Worm (Caenorhabditis elegans): ENCODE data around the gene C16C8.11.

Gene C16C8.11

DNA sequence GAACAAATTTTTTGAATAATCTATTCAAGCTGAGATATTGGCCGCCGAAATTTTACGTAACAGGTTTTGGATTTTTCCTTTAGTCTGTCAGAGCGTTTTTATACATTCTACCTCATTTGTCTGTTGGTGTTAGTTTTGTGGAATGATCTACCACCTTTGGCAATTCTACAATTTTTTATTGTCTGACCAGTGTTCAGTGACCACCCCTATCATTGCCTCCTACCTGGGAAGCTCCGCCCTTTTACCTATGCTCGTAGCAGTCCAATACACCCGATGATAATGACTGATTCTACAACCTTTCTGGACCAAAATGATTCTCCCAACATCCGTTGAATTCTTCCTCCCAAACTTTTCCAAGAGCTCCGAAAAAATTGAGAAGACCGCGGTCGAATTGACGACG lies 20.2 kb downstream of the C16C8.11 start, which contains the start of gene sdz-32:
sdz-32 (plus strand) TSS at position 301 of the 400 bp plus-strand sequence.
- no peak for TF ChIP-seq fkh-2 (tag; optimal IDR thresholded peaks at IDR 0.05)
- TF ChIP-seq lin-15B (tag; optimal IDR thresholded peaks at IDR 0.05) = no peak
- TF ChIP-seq skn-1 (tag; optimal IDR thresholded peaks at IDR 0.05) = no peak
- TF ChIP-seq ceh-82 (tag; optimal IDR thresholded peaks at IDR 0.05) = no peak
- no peak for TF ChIP-seq lsy-12 (tag; optimal IDR thresholded peaks at IDR 0.05)
- no peak for TF ChIP-seq pha-4 (tag; optimal IDR thresholded peaks at IDR 0.05)
- TF ChIP-seq elt-3 (tag; optimal IDR thresholded peaks at IDR 0.05) = no peak
- no peak for TF ChIP-seq jun-1 (tag; optimal IDR thresholded peaks at IDR 0.05)
- no peak for TF ChIP-seq eor-1 (tag; optimal IDR thresholded peaks at IDR 0.05)
- TF ChIP-seq ZK546.5 (tag; optimal IDR thresholded peaks at IDR 0.05) = no peak

DNA sequence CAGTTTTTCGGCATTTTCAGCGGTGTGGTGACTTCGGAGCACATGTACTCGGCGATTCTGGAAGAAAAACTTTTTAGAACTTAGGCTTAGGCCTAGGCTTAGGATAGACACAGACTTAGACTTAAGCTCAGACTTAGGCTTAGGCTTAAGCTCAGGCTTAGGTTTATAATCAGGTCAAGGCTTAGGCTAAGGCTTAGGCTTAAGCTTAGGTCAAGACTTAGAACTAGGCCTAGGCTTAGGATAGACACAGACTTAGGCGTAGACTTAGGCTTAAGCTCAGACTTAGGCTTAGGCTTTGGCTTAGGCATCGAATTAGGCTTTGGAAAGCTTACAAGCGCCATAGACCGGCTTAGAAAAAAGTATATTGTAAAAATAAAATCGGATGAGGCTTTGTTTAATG lies 23.0 kb downstream of the C16C8.11 start:
- TF ChIP-seq R02D3.7 (tag; optimal IDR thresholded peaks at IDR 0.05) (no peak), fkh-10 (GFP tag; optimal IDR thresholded peaks at IDR 0.05) (no peak), egl-27 (tag; optimal IDR thresholded peaks at IDR 0.05) (no peak), fkh-2 (tag; optimal IDR thresholded peaks at IDR 0.05) (no peak), mml-1 (tag; optimal IDR thresholded peaks at IDR 0.05) (no peak), nhr-28 (tag; optimal IDR thresholded peaks at IDR 0.05) (no peak), ztf-4 (tag; optimal IDR thresholded peaks at IDR 0.05) (no peak), nhr-11 (tag; optimal IDR thresholded peaks at IDR 0.05) (no peak), nhr-76 (tag; optimal IDR thresholded peaks at IDR 0.05) (no peak), eor-1 (tag; optimal IDR thresholded peaks at IDR 0.05) (no peak), fos-1 (tag; optimal IDR thresholded peaks at IDR 0.05) (no peak)

ce11 chrII:3477171-3477570 lies 23.7 kb downstream of the C16C8.11 start, which contains the start of gene fbxb-104:
Gene fbxb-104, minus strand, starts transcription at chrII:3477271.
- no peak for TF ChIP-seq fos-1 (tag; optimal IDR thresholded peaks at IDR 0.05)
- no peak for TF ChIP-seq unc-62 (GFP tag; optimal IDR thresholded peaks at IDR 0.05)
- no peak for TF ChIP-seq nhr-77 (tag; optimal IDR thresholded peaks at IDR 0.05)
- TF ChIP-seq elt-1 (tag; optimal IDR thresholded peaks at IDR 0.05) = no peak

DNA sequence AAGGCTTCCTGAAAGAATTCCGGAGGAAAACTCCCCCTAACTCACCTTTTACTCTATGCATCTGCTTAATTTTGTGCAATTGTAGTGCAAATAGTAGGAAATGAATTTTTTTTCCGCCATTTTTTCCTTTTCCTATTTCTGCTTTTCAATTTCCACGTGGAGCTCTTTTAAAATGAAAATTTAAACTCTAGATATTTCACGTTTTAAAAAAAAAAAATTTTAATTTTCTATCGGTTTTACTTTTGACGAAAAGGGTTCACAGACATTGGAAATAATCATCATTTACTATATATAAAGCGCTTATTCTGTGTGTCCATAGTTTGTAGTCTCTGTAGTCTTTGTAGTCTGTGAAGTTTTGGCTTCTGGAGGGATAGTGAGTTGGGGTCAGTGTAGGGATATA lies 28.1 kb downstream of the C16C8.11 start, which contains the start of gene Y49F6B.8:
Y49F6B.8 (minus strand) TSS at position 101 of the 400 bp plus-strand sequence.
- TF ChIP-seq eor-1 (tag; optimal IDR thresholded peaks at IDR 0.05) (no peak), ama-1 (optimal IDR thresholded peaks at IDR 0.05) (no peak), fos-1 (tag; optimal IDR thresholded peaks at IDR 0.05) (no peak), fkh-2 (tag; optimal IDR thresholded peaks at IDR 0.05) (no peak), egl-27 (tag; optimal IDR thresholded peaks at IDR 0.05) (no peak), ztf-11 (tag; optimal IDR thresholded peaks at IDR 0.05) (no peak), R02D3.7 (tag; optimal IDR thresholded peaks at IDR 0.05) (no peak)

ce11 chrII:3482231-3482630 lies 28.7 kb downstream of the C16C8.11 start, which contains the start of gene smu-2:
Gene smu-2, plus strand, starts transcription at chrII:3482408.
- TF ChIP-seq unc-62 (GFP tag; optimal IDR thresholded peaks at IDR 0.05) (no peak), nfya-1 (tag; optimal IDR thresholded peaks at IDR 0.05; ENCODE audit: insufficient read depth) (peak; percentile 55), ceh-16 (tag; optimal IDR thresholded peaks at IDR 0.05) (no peak), elt-2 (tag; optimal IDR thresholded peaks at IDR 0.05) (peak; percentile 11), mdl-1 (tag; optimal IDR thresholded peaks at IDR 0.05) (no peak), nhr-76 (tag; optimal IDR thresholded peaks at IDR 0.05) (no peak), mml-1 (tag; optimal IDR thresholded peaks at IDR 0.05) (no peak), lin-39 (tag; optimal IDR thresholded peaks at IDR 0.05) (peak; percentile 59), nhr-43 (tag; optimal IDR thresholded peaks at IDR 0.05; ENCODE audit: poor library complexity, severe bottlenecking) (no peak), nhr-11 (tag; optimal IDR thresholded peaks at IDR 0.05) (no peak), ceh-9 (tag; optimal IDR thresholded peaks at IDR 0.05) (no peak), egl-27 (tag; optimal IDR thresholded peaks at IDR 0.05) (no peak), elt-1 (tag; optimal IDR thresholded peaks at IDR 0.05) (no peak), lin-15B (tag; optimal IDR thresholded peaks at IDR 0.05) (peak; percentile 91), skn-1 (tag; optimal IDR thresholded peaks at IDR 0.05) (no peak), daf-12 (tag; optimal IDR thresholded peaks at IDR 0.05) (no peak), pha-4 (tag; optimal IDR thresholded peaks at IDR 0.05) (no peak), ztf-11 (tag; optimal IDR thresholded peaks at IDR 0.05) (no peak), nhr-25 (tag; optimal IDR thresholded peaks at IDR 0.05) (peak; percentile 20), nhr-67 (tag; optimal IDR thresholded peaks at IDR 0.05) (no peak), ceh-82 (tag; optimal IDR thresholded peaks at IDR 0.05) (no peak), ztf-4 (tag; optimal IDR thresholded peaks at IDR 0.05) (no peak), snpc-4 (tag; optimal IDR thresholded peaks at IDR 0.05) (peak; percentile 55), nhr-237 (tag; optimal IDR thresholded peaks at IDR 0.05) (no peak), R02D3.7 (tag; optimal IDR thresholded peaks at IDR 0.05) (peak; percentile 1), nhr-28 (tag; optimal IDR thresholded peaks at IDR 0.05) (no peak), egl-5 (tag; optimal IDR thresholded peaks at IDR 0.05) (peak; percentile 69), fkh-10 (GFP tag; optimal IDR thresholded peaks at IDR 0.05) (peak; percentile 17), nhr-23 (tag; optimal IDR thresholded peaks at IDR 0.05) (peak; percentile 17), pqm-1 (tag; optimal IDR thresholded peaks at IDR 0.05) (no peak)
